Worm (Caenorhabditis elegans): ENCODE data around the gene C05D10.4.

Gene C05D10.4

DNA sequence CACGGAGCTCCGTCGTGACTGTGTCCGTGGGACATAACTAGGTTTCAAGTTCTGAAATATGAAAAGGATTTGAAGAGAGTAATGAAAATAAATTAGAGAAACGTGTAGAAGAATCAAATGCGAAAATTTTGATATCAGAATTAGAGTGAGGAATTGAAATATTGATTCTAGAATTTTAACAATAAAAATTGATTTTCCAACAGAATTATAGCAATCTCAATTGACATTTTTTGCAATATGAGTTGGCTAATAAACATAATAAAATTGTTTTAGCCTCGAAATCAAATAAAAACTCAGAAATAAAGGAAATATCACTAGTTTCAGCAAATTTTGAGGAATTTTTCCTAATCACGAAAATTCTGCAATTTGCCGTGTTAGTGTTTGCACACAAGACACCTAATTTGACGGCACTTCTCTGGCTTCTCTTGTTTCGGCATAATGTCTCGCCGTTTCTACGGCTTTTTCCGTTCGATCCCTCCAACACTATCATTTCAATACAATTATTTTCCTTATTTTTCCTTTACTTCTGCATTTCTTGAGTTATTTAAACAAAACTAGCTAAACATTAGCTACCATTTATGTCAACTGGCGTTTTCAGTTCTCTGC lies 13.7 kb upstream of the C05D10.4 start, which contains the start of gene nmt-1 (continued):
- TF ChIP-seq F10E7.11 (tag; optimal IDR thresholded peaks at IDR 0.05), result no peak

DNA sequence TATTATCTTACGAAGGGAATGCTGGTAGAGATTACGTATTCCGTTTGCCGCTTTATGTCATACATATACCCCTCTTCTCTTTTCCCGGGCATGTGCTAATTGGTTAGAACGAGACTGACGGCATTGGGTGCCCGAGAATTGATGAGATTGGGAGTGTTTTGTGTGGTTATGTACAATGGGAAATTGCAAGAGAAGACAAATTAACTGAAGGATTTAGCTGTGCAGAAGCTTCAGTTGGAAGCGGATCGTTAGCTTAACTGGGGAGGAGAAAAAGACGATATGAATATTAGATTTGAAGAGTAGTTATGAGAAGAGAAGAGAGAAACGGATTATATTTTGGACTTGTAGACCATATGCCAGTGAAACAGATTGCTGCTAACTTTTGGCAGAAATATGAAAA lies 7.5 kb upstream of the C05D10.4 start:
- no peak for TF ChIP-seq let-526 (GFP tag; IDR thresholded peaks at IDR 0.05)
- no peak for TF ChIP-seq nhr-80 (tag; optimal IDR thresholded peaks at IDR 0.05)
- no peak for TF ChIP-seq ZK185.1 (tag; optimal IDR thresholded peaks at IDR 0.05; ENCODE audit: poor library complexity, severe bottlenecking)
- TF ChIP-seq snpc-3.4 (tag; optimal IDR thresholded peaks at IDR 0.05), result no peak
- TF ChIP-seq nfya-2 (GFP tag; IDR thresholded peaks at IDR 0.05), result no peak
- TF ChIP-seq nfya-1 (tag; optimal IDR thresholded peaks at IDR 0.05; ENCODE audit: borderline replicate concordance, insufficient read depth), result no peak

ce11 chrIII:6105897-6106296 lies 3.2 kb upstream of the C05D10.4 start:
- TF ChIP-seq ztf-26 (tag; optimal IDR thresholded peaks at IDR 0.05), result no peak
- TF ChIP-seq Y67H2A.10 (GFP tag; conservative IDR thresholded peaks at IDR 0.05), result no peak
- TF ChIP-seq ztf-3 (GFP tag; optimal IDR thresholded peaks at IDR 0.05), result no peak
- TF ChIP-seq snpc-1.1 (tag; optimal IDR thresholded peaks at IDR 0.05; ENCODE audit: insufficient read depth), result no peak
- TF ChIP-seq nfyb-1 (GFP tag; IDR thresholded peaks at IDR 0.05), result no peak
- TF ChIP-seq lir-1 (GFP tag; conservative IDR thresholded peaks at IDR 0.05), result no peak
- no peak for TF ChIP-seq mel-28 (tag; optimal IDR thresholded peaks at IDR 0.05; ENCODE audit: borderline replicate concordance)
- TF ChIP-seq cebp-2 (GFP tag; IDR thresholded peaks at IDR 0.05), result no peak
- no peak for TF ChIP-seq ceh-79 (tag; optimal IDR thresholded peaks at IDR 0.05)
- no peak for TF ChIP-seq lsl-1 (GFP tag; optimal IDR thresholded peaks at IDR 0.05)
- no peak for TF ChIP-seq B0261.1 (tag; optimal IDR thresholded peaks at IDR 0.05)
- no peak for TF ChIP-seq zfh-2 (GFP tag; conservative IDR thresholded peaks at IDR 0.05)
- no peak for TF ChIP-seq ccch-3 (GFP tag; optimal IDR thresholded peaks at IDR 0.05)

ce11 chrIII:6095654-6096053 lies 7.0 kb downstream of the C05D10.4 start:
- TF ChIP-seq aptf-3 (GFP tag; IDR thresholded peaks at IDR 0.05), result no peak
- no peak for TF ChIP-seq nfyb-1 (GFP tag; IDR thresholded peaks at IDR 0.05)
- TF ChIP-seq F22D6.2 (tag; optimal IDR thresholded peaks at IDR 0.05), result no peak
- TF ChIP-seq him-1 (tag; optimal IDR thresholded peaks at IDR 0.05), result no peak
- TF ChIP-seq tbp1 (GFP tag; optimal IDR thresholded peaks at IDR 0.05), result no peak
- no peak for TF ChIP-seq attf-3 (GFP tag; conservative IDR thresholded peaks at IDR 0.05)
- no peak for TF ChIP-seq C17E4.6 (GFP tag; IDR thresholded peaks at IDR 0.05)
- TF ChIP-seq unc-62 (GFP tag; optimal IDR thresholded peaks at IDR 0.05), result no peak
- TF ChIP-seq snpc-1.3 (tag; optimal IDR thresholded peaks at IDR 0.05; ENCODE audit: insufficient read depth), result no peak
- TF ChIP-seq hlh-26 (GFP tag; conservative IDR thresholded peaks at IDR 0.05), result no peak
- no peak for TF ChIP-seq lsy-27 (tag; optimal IDR thresholded peaks at IDR 0.05; ENCODE audit: borderline replicate concordance, insufficient read depth)
- TF ChIP-seq sdz-38 (tag; optimal IDR thresholded peaks at IDR 0.05), result no peak
- TF ChIP-seq F23B12.7 (tag; optimal IDR thresholded peaks at IDR 0.05; ENCODE audit: insufficient read depth), result no peak
- TF ChIP-seq zim-3 (tag; optimal IDR thresholded peaks at IDR 0.05), result no peak
- no peak for TF ChIP-seq egrh-3 (GFP tag; IDR thresholded peaks at IDR 0.05)
